Fruit fly (Drosophila melanogaster) whole organism, embryonic: Measurements from ENCODE around the gene Oscillin.

Source experiments
- Abd-B ChIP-seq: fragments of 200-800 bp; sonication (Bioruptor generic); optimal IDR thresholded peaks from 2 replicates; lab custom pipeline; 2018; ENCODE audit warnings: missing biosample characterization, mild to moderate bottlenecking, missing genetic modification characterization, moderate library complexity
- Bdp1 ChIP-seq: fragments of 200-800 bp; sonication (Bioruptor generic); optimal IDR thresholded peaks from 3 replicates; lab custom pipeline; 2016; ENCODE audit warnings: missing biosample characterization, missing genetic modification characterization
- CG1024 ChIP-seq: fragments of 200-800 bp; sonication (Bioruptor generic); IDR thresholded peaks from 2 replicates; pipeline ENCODE4 v1.3.6; 2022; ENCODE audit warnings: missing biosample characterization, missing genetic modification characterization
- CG10462 ChIP-seq: fragments of 200-800 bp; sonication (Bioruptor generic); optimal IDR thresholded peaks from 2 replicates; lab custom pipeline; 2016; ENCODE audit warnings: missing biosample characterization, missing genetic modification characterization
- CG13123 ChIP-seq: fragments of 200-800 bp; sonication (Bioruptor generic); optimal IDR thresholded peaks from 2 replicates; lab custom pipeline; 2016; ENCODE audit warnings: missing biosample characterization, missing genetic modification characterization
- CG13287 ChIP-seq: fragments of 200-800 bp; sonication (Bioruptor generic); IDR thresholded peaks from 2 replicates; pipeline ENCODE4 v1.3.6; 2022; ENCODE audit warnings: missing biosample characterization, missing genetic modification characterization; ENCODE audit not compliant: partially characterized antibody
- CG15514 ChIP-seq: fragments of 200-800 bp; sonication (Bioruptor generic); optimal IDR thresholded peaks from 3 replicates; lab custom pipeline; 2017; ENCODE audit warnings: missing biosample characterization, missing genetic modification characterization, mild to moderate bottlenecking, moderate library complexity, missing genetic modification reagents
- CG2129 ChIP-seq: fragments of 200-800 bp; sonication (Bioruptor generic); IDR thresholded peaks from 2 replicates; pipeline ENCODE4 v1.3.6; 2022; ENCODE audit warnings: missing biosample characterization, missing genetic modification characterization; ENCODE audit not compliant: partially characterized antibody
- CG2889 ChIP-seq: fragments of 200-800 bp; sonication (Bioruptor generic); IDR thresholded peaks from 3 replicates; pipeline ENCODE4 v1.3.6; 2022; ENCODE audit warnings: missing biosample characterization, missing genetic modification characterization
- CG34422 ChIP-seq: fragments of 200-800 bp; sonication (Bioruptor generic); IDR thresholded peaks from 3 replicates; pipeline ENCODE4 v1.3.6; 2022; ENCODE audit warnings: missing biosample characterization, missing genetic modification characterization
- CG4424 ChIP-seq: fragments of 200-800 bp; sonication (Bioruptor generic); optimal IDR thresholded peaks from 3 replicates; lab custom pipeline; 2016; ENCODE audit warnings: missing biosample characterization, missing genetic modification characterization
- CG7357 ChIP-seq: fragments of 200-800 bp; sonication (Bioruptor generic); IDR thresholded peaks from 3 replicates; pipeline ENCODE4 v1.3.6; 2022; ENCODE audit warnings: missing biosample characterization, missing genetic modification characterization
- CG8765 ChIP-seq: fragments of 200-800 bp; sonication (Bioruptor generic); IDR thresholded peaks from 2 replicates; pipeline ENCODE4 v1.3.6; 2022; ENCODE audit warnings: missing biosample characterization, missing genetic modification characterization
- CoRest ChIP-seq: fragments of 200-800 bp; sonication (Bioruptor generic); optimal IDR thresholded peaks from 3 replicates; lab custom pipeline; 2018; ENCODE audit warnings: missing biosample characterization, mild to moderate bottlenecking, missing genetic modification characterization, moderate library complexity
- Dbx ChIP-seq: fragments of 200-800 bp; sonication (Bioruptor generic); IDR thresholded peaks from 3 replicates; pipeline ENCODE4 v1.3.6; 2022; ENCODE audit warnings: missing biosample characterization, missing genetic modification characterization
- Dp ChIP-seq: fragments of 200-800 bp; sonication (Bioruptor generic); optimal IDR thresholded peaks from 2 replicates; lab custom pipeline; 2018; ENCODE audit warnings: missing biosample characterization, mild to moderate bottlenecking, missing genetic modification characterization, moderate library complexity
- E2f2 ChIP-seq: fragments of 200-800 bp; sonication (Bioruptor generic); IDR thresholded peaks from 2 replicates; pipeline ENCODE4 v1.3.6; 2022; ENCODE audit warnings: missing biosample characterization, missing genetic modification characterization
- Ets65A ChIP-seq: fragments of 200-800 bp; sonication (Bioruptor generic); peaks from one replicate; lab custom pipeline; 2016; ENCODE audit warnings: missing biosample characterization, missing genetic modification characterization
- HLH3B ChIP-seq: fragments of 200-800 bp; sonication (Bioruptor generic); IDR thresholded peaks from 2 replicates; pipeline ENCODE4 v1.3.6; 2022; ENCODE audit warnings: missing biosample characterization, missing genetic modification characterization
- Hmr ChIP-seq: fragments of 200-800 bp; sonication (Bioruptor generic); optimal IDR thresholded peaks from 3 replicates; lab custom pipeline; 2017; ENCODE audit warnings: mild to moderate bottlenecking, missing biosample characterization, missing genetic modification reagents, missing genetic modification characterization
- Lhr ChIP-seq: fragments of 200-800 bp; sonication (Bioruptor generic); optimal IDR thresholded peaks from 3 replicates; lab custom pipeline; 2017; ENCODE audit warnings: mild to moderate bottlenecking, missing biosample characterization, missing genetic modification reagents, missing genetic modification characterization
- Med ChIP-seq: fragments of 200-800 bp; sonication (Bioruptor generic); peaks from one replicate; lab custom pipeline; 2016; ENCODE audit warnings: missing biosample characterization, missing genetic modification characterization, mild to moderate bottlenecking, inconsistent platforms, moderate library complexity
- Optix ChIP-seq: fragments of 200-800 bp; sonication (Bioruptor generic); IDR thresholded peaks from 3 replicates; pipeline ENCODE4 v1.3.6; 2022; ENCODE audit warnings: missing biosample characterization, missing genetic modification characterization
- Pdp1 ChIP-seq, 2 experiments: fragments of 200-800 bp; sonication (Bioruptor generic); optimal IDR thresholded peaks; 3 replicates each; lab custom pipeline; 2016; ENCODE audit warnings: missing biosample characterization in 2 of 2, missing genetic modification characterization in 2 of 2, mild to moderate bottlenecking in 1 of 2, moderate library complexity in 1 of 2
- Sry-β ChIP-seq: fragments of 200-800 bp; sonication (Bioruptor generic); optimal IDR thresholded peaks from 2 replicates; lab custom pipeline; 2018; ENCODE audit warnings: missing biosample characterization, mild to moderate bottlenecking, missing genetic modification characterization, moderate library complexity
- Vsx1 ChIP-seq: fragments of 200-800 bp; sonication (Bioruptor generic); optimal IDR thresholded peaks from 2 replicates; lab custom pipeline; 2017; ENCODE audit warnings: missing biosample characterization, mild to moderate bottlenecking, missing genetic modification characterization, missing genetic modification reagents
- YL-1 ChIP-seq: fragments of 200-800 bp; sonication (Bioruptor generic); optimal IDR thresholded peaks from 3 replicates; lab custom pipeline; 2017; ENCODE audit warnings: missing biosample characterization, mild to moderate bottlenecking, missing genetic modification characterization
- amos ChIP-seq: fragments of 200-800 bp; sonication (Bioruptor generic); IDR thresholded peaks from 2 replicates; pipeline ENCODE4 v1.3.6; 2022; ENCODE audit warnings: missing biosample characterization, missing genetic modification characterization; ENCODE audit not compliant: partially characterized antibody
- ap ChIP-seq: fragments of 200-800 bp; sonication (Bioruptor generic); IDR thresholded peaks from 2 replicates; pipeline ENCODE4 v1.3.6; 2022; ENCODE audit warnings: missing biosample characterization, missing genetic modification characterization
- bab2 ChIP-seq: fragments of 200-800 bp; sonication (Bioruptor generic); optimal IDR thresholded peaks from 2 replicates; lab custom pipeline; 2016; ENCODE audit warnings: missing biosample characterization, missing genetic modification characterization
- bigmax ChIP-seq: fragments of 200-800 bp; sonication (Bioruptor generic); optimal IDR thresholded peaks from 2 replicates; lab custom pipeline; 2018; ENCODE audit warnings: missing biosample characterization, mild to moderate bottlenecking, missing genetic modification characterization
- danr ChIP-seq: fragments of 200-800 bp; sonication (Bioruptor generic); IDR thresholded peaks from 2 replicates; pipeline ENCODE4 v1.3.6; 2022; ENCODE audit warnings: missing biosample characterization, missing genetic modification characterization
- dmrt11E ChIP-seq: fragments of 200-800 bp; sonication (Bioruptor generic); optimal IDR thresholded peaks from 3 replicates; lab custom pipeline; 2018; ENCODE audit warnings: missing biosample characterization, mild to moderate bottlenecking, missing genetic modification characterization, moderate library complexity
- en ChIP-seq: fragments of 200-800 bp; sonication (Bioruptor generic); optimal IDR thresholded peaks from 2 replicates; lab custom pipeline; 2016; ENCODE audit warnings: missing biosample characterization, missing genetic modification characterization
- esg ChIP-seq: fragments of 200-800 bp; sonication (Bioruptor generic); conservative IDR thresholded peaks from 2 replicates; pipeline ENCODE4 v1.3.6; 2022; ENCODE audit warnings: missing biosample characterization, missing genetic modification characterization
- ewg ChIP-seq: fragments of 200-800 bp; sonication (Bioruptor generic); optimal IDR thresholded peaks from 3 replicates; lab custom pipeline; 2017; ENCODE audit warnings: mild to moderate bottlenecking, missing biosample characterization, missing genetic modification reagents, missing genetic modification characterization
- grau ChIP-seq: fragments of 200-800 bp; optimal IDR thresholded peaks from 3 replicates; lab custom pipeline; 2019; ENCODE audit warnings: missing biosample characterization, mild to moderate bottlenecking, missing genetic modification characterization, moderate library complexity
- gt ChIP-seq: fragments of 200-800 bp; sonication (Bioruptor generic); IDR thresholded peaks from 2 replicates; pipeline ENCODE4 v1.3.6; 2022; ENCODE audit warnings: missing biosample characterization, missing genetic modification characterization
- lola ChIP-seq, 3 experiments: fragments of >200 bp in 2 of 3; fragments of 200-800 bp in 1 of 3; sonication (Bioruptor generic) in 1 of 3; optimal IDR thresholded peaks; 2 replicates each; lab custom pipeline; 2017 to 2019; ENCODE audit warnings: missing biosample characterization in 3 of 3, missing genetic modification characterization in 3 of 3, mild to moderate bottlenecking in 1 of 3, moderate library complexity in 1 of 3
- mirr ChIP-seq: fragments of 200-800 bp; sonication (Bioruptor generic); optimal IDR thresholded peaks from 3 replicates; lab custom pipeline; 2018; ENCODE audit warnings: missing biosample characterization, mild to moderate bottlenecking, missing genetic modification characterization
- row ChIP-seq: fragments of 200-800 bp; sonication (Bioruptor generic); IDR thresholded peaks from 3 replicates; pipeline ENCODE4 v1.3.6; 2022; ENCODE audit warnings: missing biosample characterization, missing genetic modification characterization
- stc ChIP-seq: fragments of 200-800 bp; sonication (Bioruptor generic); IDR thresholded peaks from 2 replicates; pipeline ENCODE4 v1.3.6; 2022; ENCODE audit warnings: missing biosample characterization, missing genetic modification characterization
- stwl ChIP-seq: fragments of 200-800 bp; sonication (Bioruptor generic); optimal IDR thresholded peaks from 3 replicates; lab custom pipeline; 2018; ENCODE audit warnings: missing biosample characterization, mild to moderate bottlenecking, missing genetic modification characterization, moderate library complexity
- tll ChIP-seq, 2 experiments: fragments of 200-800 bp in 1 of 2; fragments of >200 bp in 1 of 2; sonication (Bioruptor generic) in 1 of 2; optimal IDR thresholded peaks; 2 replicates each; lab custom pipeline; 2017 to 2019; ENCODE audit warnings: missing biosample characterization in 2 of 2, missing genetic modification characterization in 2 of 2, mild to moderate bottlenecking in 1 of 2, moderate library complexity in 1 of 2
- twi ChIP-seq: fragments of 200-800 bp; optimal IDR thresholded peaks from 2 replicates; lab custom pipeline; 2019; ENCODE audit warnings: missing biosample characterization, mild to moderate bottlenecking, missing genetic modification characterization, moderate library complexity
- tx ChIP-seq: fragments of 200-800 bp; sonication (Bioruptor generic); optimal IDR thresholded peaks from 2 replicates; lab custom pipeline; 2016; ENCODE audit warnings: missing biosample characterization, missing genetic modification characterization

Gene Oscillin

DNA sequence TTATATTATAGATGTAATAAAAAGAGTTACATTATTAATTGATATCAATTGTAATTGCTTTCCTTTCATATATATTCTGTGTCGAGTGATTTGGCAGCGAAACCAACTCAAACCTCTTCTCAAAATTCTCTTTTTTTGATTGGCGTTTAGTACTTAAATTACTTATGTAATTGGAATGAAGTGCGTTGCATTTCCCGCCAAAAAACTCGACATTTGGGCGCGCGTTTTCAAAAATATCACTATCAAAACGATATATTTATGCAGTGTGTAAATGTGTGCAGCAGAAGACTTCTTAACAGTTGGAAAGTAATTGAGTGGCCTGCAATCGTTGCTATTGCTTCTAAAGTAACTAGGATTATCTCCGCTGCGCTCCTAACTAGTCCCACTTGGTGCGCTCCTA lies 9.8 kb upstream of the Oscillin start:
- TF ChIP-seq Dp (peak; percentile 48), Pdp1 (GFP tag; optimal IDR thresholded peaks at IDR 0.05; lab: Kevin White, UChicago) (peak in 1 of 2 experiments; percentile 85), CG8765 (no peak), E2f2 (GFP tag; lab: Robert Waterston, UW) (peak; percentile 54)

DNA sequence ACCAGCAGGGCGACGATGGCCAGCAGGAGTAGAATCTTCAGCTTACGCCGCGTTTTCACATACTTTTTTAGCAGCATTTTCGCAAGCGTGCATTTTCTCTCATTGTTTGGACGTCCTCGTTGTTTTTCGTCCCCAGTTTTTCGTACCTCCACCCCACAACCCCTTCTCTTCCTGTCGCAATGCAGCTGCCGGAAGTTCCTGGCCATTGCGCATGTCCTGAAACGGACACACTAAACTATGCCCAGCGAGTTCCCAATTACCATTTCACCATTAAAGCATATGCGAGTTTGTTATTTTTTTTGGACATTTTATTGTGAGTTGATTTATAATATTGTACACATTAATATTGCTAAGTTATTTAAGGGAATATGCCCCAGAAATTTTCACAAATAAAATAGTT lies 7.9 kb upstream of the Oscillin start, which contains the start of gene CG14015:
Gene CG14015 (minus strand): TSS at position 163 of the 400 bp plus-strand sequence.
- peak; percentile 52; the same call in 2 of the 3 replicates for TF ChIP-seq row
- TF ChIP-seq CG34422 = no peak
- no peak for TF ChIP-seq stc (GFP tag; lab: Robert Waterston, UW)
- peak; percentile 73 for TF ChIP-seq Ets65A (GFP tag; lab: Kevin White, UChicago)
- TF ChIP-seq bab2 (GFP tag; lab: Kevin White, UChicago) = no peak
- TF ChIP-seq CG15514 = peak; percentile 29
- peak; percentile 65 for TF ChIP-seq Med (GFP tag; lab: Kevin White, UChicago)
- peak; percentile 92 for TF ChIP-seq ewg (GFP tag; lab: Kevin White, UChicago)
- TF ChIP-seq, all 482 proteins: peak for 5

DNA sequence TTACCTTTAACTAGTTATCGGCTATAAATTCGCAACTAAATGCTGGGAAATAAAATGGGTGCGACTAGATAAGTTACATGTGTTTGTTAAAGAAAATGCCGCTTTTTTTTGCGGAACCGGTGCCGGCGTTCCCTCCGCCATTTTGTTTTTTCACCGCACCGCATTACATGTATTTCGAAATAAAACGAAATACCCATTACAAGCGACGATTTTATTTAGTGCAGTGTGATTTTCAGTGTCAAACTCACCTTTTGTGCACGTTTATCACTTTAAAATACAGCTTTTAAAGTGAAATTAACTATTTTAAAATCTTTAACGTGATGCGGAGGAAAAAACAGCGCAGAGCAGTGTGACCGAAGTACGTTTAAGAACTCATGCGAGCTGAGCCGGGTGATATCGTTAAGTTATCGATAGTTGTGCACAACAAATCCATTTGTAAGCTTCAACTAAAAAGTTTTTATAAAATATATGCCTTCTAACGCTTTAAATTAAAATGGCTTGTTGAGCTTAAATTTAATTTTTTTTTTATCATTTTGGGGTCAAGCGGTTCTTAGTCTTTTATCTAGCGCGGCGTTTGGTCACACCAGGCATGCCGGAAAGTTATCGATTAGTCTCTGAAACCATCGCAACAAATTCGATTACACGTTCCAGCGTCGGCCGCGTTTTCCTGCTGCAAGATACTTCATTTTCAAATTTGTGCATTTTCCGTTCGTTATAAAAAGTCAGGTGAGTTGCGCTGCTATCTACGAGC lies 4.8 kb upstream of the Oscillin start, which contains the start of the genes Hel25E and Lam:
Gene Hel25E (minus strand): TSS at position 380 of the 751 bp plus-strand sequence.
Gene Lam (plus strand): TSS at position 546 of the 751 bp plus-strand sequence.
- TF ChIP-seq danr (no peak), stwl (tag; lab: Kevin White, UChicago) (peak; percentile 71), lola (GFP tag; optimal IDR thresholded peaks at IDR 0.05; lab: Kevin White, UChicago) (peak in 1 of 3 experiments; percentile 24), YL-1 (peak; percentile 58), CG13287 (GFP tag; lab: Robert Waterston, UW) (peak; percentile 95), grau (tag; lab: Kevin White, UChicago) (no peak), twi (no peak), amos (GFP tag; lab: Robert Waterston, UW) (peak; percentile 83), Sry-β (GFP tag; lab: Kevin White, UChicago) (no peak), bigmax (GFP tag; lab: Kevin White, UChicago) (no peak), CG1024 (GFP tag; lab: Robert Waterston, UW) (no peak), CG10462 (GFP tag; lab: Kevin White, UChicago) (no peak), CG7357 (no peak), Lhr (GFP tag; lab: Kevin White, UChicago) (peak; percentile 55), tll (GFP tag; optimal IDR thresholded peaks at IDR 0.05; lab: Kevin White, UChicago) (no peak), en (GFP tag; lab: Kevin White, UChicago) (no peak), CG13123 (GFP tag; lab: Kevin White, UChicago) (no peak), mirr (GFP tag; lab: Kevin White, UChicago) (no peak), CG2129 (GFP tag; lab: Robert Waterston, UW) (peak; percentile 87), Abd-B (no peak), CG4424 (GFP tag; lab: Kevin White, UChicago) (no peak), CG2889 (GFP tag; lab: Robert Waterston, UW) (no peak), Hmr (GFP tag; lab: Kevin White, UChicago) (peak; percentile 51), Vsx1 (no peak), HLH3B (no peak), Dp (peak; percentile 50), esg (GFP tag; lab: Robert Waterston, UW) (no peak), Optix (GFP tag; lab: Robert Waterston, UW) (no peak), tx (GFP tag; lab: Kevin White, UChicago) (no peak), Bdp1 (no peak), dmrt11E (no peak), CoRest (tag; lab: Kevin White, UChicago) (peak; percentile 3), ap (GFP tag; lab: Robert Waterston, UW) (no peak), Dbx (GFP tag; lab: Robert Waterston, UW) (no peak), gt (no peak)
